Fruit fly (Drosophila melanogaster) whole organism, adult: Measurements from ENCODE around the gene PGAP2.

Experiments used
- CG33017 ChIP-seq: fragments of 200-800 bp; sonication (Bioruptor generic); optimal IDR thresholded peaks from 2 replicates; lab custom pipeline; 2018; ENCODE audit warnings: missing biosample characterization, mild to moderate bottlenecking, missing genetic modification characterization, moderate library complexity
- Clk ChIP-seq: fragments of 200-800 bp; sonication (Bioruptor generic); optimal IDR thresholded peaks from 2 replicates; lab custom pipeline; 2017; ENCODE audit warnings: missing biosample characterization, missing genetic modification characterization
- Hr96 ChIP-seq: fragments of 200-800 bp; sonication (Bioruptor generic); optimal IDR thresholded peaks from 2 replicates; lab custom pipeline; 2016; ENCODE audit warnings: missing biosample characterization, missing genetic modification characterization
- bab1 ChIP-seq: fragments of 200-800 bp; sonication (Bioruptor generic); optimal IDR thresholded peaks from 3 replicates; lab custom pipeline; 2019; ENCODE audit warnings: missing biosample characterization, mild to moderate bottlenecking, missing genetic modification characterization, moderate library complexity
- cic ChIP-seq: fragments of 200-800 bp; sonication (Bioruptor generic); optimal IDR thresholded peaks from 2 replicates; lab custom pipeline; 2017; ENCODE audit warnings: missing biosample characterization, mild to moderate bottlenecking, missing genetic modification characterization, moderate library complexity
- cnc ChIP-seq, 2 experiments: fragments of >200 bp; optimal IDR thresholded peaks; 2 replicates each; lab custom pipeline; 2017
- ovo ChIP-seq: fragments of 200-800 bp; sonication (Bioruptor generic); optimal IDR thresholded peaks from 2 replicates; lab custom pipeline; 2016; ENCODE audit warnings: missing biosample characterization, missing genetic modification characterization

dm6 chr2L:776236-776635 lies 43.1 kb downstream of the PGAP2 start, which contains the start of gene CG13946:
- TF ChIP-seq cnc (optimal IDR thresholded peaks at IDR 0.05; lab: Kevin White, UChicago): no peak
- no peak for TF ChIP-seq ovo (GFP tag; lab: Kevin White, UChicago)
- TF ChIP-seq cic (GFP tag; lab: Kevin White, UChicago): no peak
- no peak for TF ChIP-seq CG33017
- no peak for TF ChIP-seq Hr96 (GFP tag; lab: Kevin White, UChicago)
- no peak for TF ChIP-seq Clk (GFP tag; lab: Kevin White, UChicago)
- TF ChIP-seq bab1 (GFP tag; lab: Kevin White, UChicago): no peak
